Fruit fly (Drosophila melanogaster) whole organism, wandering third instar larva: ENCODE results near the gene CG14853.
A peak's percentile ranks its signal among the peaks of the same experiment; 100 is the strongest.

Experiments
- Abd-B ChIP-seq: fragments of >200 bp; optimal IDR thresholded peaks from 2 replicates; lab custom pipeline; 2017; ENCODE audit warnings: missing biosample characterization, missing genetic modification characterization
- CG32264 ChIP-seq: fragments of 200-800 bp; sonication (Bioruptor generic); optimal IDR thresholded peaks from 2 replicates; lab custom pipeline; 2016; ENCODE audit warnings: missing biosample characterization, missing genetic modification characterization
- CG9705 ChIP-seq: fragments of 200-800 bp; sonication (Bioruptor generic); optimal IDR thresholded peaks from 2 replicates; lab custom pipeline; 2018; ENCODE audit warnings: missing biosample characterization, mild to moderate bottlenecking, missing genetic modification characterization
- CrebA ChIP-seq: fragments of 200-800 bp; sonication (Bioruptor generic); optimal IDR thresholded peaks from 2 replicates; lab custom pipeline; 2016; ENCODE audit warnings: missing biosample characterization, mild to moderate bottlenecking, missing genetic modification characterization, borderline replicate concordance
- Dfd ChIP-seq: fragments of >200 bp; optimal IDR thresholded peaks from 2 replicates; lab custom pipeline; 2017; ENCODE audit warnings: missing biosample characterization, missing genetic modification characterization
- Dif ChIP-seq: fragments of 200-275, 200-300 bp; sonication (Bioruptor generic); optimal IDR thresholded peaks from 2 replicates; lab custom pipeline; 2018; ENCODE audit warnings: missing biosample characterization, missing genetic modification characterization; ENCODE audit not compliant: partially characterized antibody
- GATAd ChIP-seq: sonication (Bioruptor generic); optimal IDR thresholded peaks from 2 replicates; lab custom pipeline; 2016; ENCODE audit warnings: missing biosample characterization, missing genetic modification characterization
- HLH106 ChIP-seq: fragments of 200-800 bp; optimal IDR thresholded peaks from 3 replicates; lab custom pipeline; 2019; ENCODE audit warnings: missing biosample characterization, mild to moderate bottlenecking, missing genetic modification characterization, moderate library complexity
- Hnf4 ChIP-seq: fragments of 200-800 bp; sonication (Bioruptor generic); optimal IDR thresholded peaks from 2 replicates; lab custom pipeline; 2016; ENCODE audit warnings: missing biosample characterization, mild to moderate bottlenecking, missing genetic modification characterization
- Hr78 ChIP-seq: fragments of >200 bp; optimal IDR thresholded peaks from 2 replicates; lab custom pipeline; 2017; ENCODE audit warnings: missing biosample characterization, missing genetic modification characterization
- Hr83 ChIP-seq: fragments of 200-300 bp; sonication (Bioruptor generic); optimal IDR thresholded peaks from 2 replicates; lab custom pipeline; 2016; ENCODE audit warnings: missing biosample characterization, mild to moderate bottlenecking, missing genetic modification characterization, moderate library complexity; ENCODE audit not compliant: poor library complexity, severe bottlenecking
- Jra ChIP-seq: sonication (Bioruptor generic); optimal IDR thresholded peaks from 2 replicates; lab custom pipeline; 2016; ENCODE audit warnings: missing biosample characterization, missing genetic modification characterization
- Mio ChIP-seq: sonication (Bioruptor generic); optimal IDR thresholded peaks from 2 replicates; lab custom pipeline; 2016; ENCODE audit warnings: missing biosample characterization, missing genetic modification characterization
- Myc ChIP-seq: fragments of >200 bp; optimal IDR thresholded peaks from 2 replicates; lab custom pipeline; 2017
- N ChIP-seq: fragments of >200 bp; optimal IDR thresholded peaks from 2 replicates; lab custom pipeline; 2018; ENCODE audit warnings: missing biosample characterization, missing external identifiers, missing genetic modification characterization
- OdsH ChIP-seq: fragments of 200-800 bp; sonication (Bioruptor generic); optimal IDR thresholded peaks from 2 replicates; lab custom pipeline; 2016; ENCODE audit warnings: missing biosample characterization, mild to moderate bottlenecking, missing genetic modification characterization
- Rel ChIP-seq, 2 experiments: fragments of 200-800 bp; sonication (Bioruptor generic) in 1 of 2; optimal IDR thresholded peaks; 2 replicates in 1 of 2; 3 replicates in 1 of 2; lab custom pipeline; 2016 to 2019; ENCODE audit warnings: mild to moderate bottlenecking in 2 of 2, missing biosample characterization in 2 of 2, missing genetic modification characterization in 2 of 2, moderate library complexity in 1 of 2
- Sp1 ChIP-seq: fragments of 200-800 bp; sonication (Bioruptor generic); optimal IDR thresholded peaks from 3 replicates; lab custom pipeline; 2019; ENCODE audit warnings: missing biosample characterization, mild to moderate bottlenecking, missing genetic modification characterization, moderate library complexity
- Vsx2 ChIP-seq: fragments of 200-300, 225-300 bp; sonication (Bioruptor generic); optimal IDR thresholded peaks from 2 replicates; lab custom pipeline; 2018; ENCODE audit warnings: missing biosample characterization, missing genetic modification characterization; ENCODE audit not compliant: partially characterized antibody
- br ChIP-seq: fragments of 200-800 bp; sonication (Bioruptor generic); optimal IDR thresholded peaks from 2 replicates; lab custom pipeline; 2016; ENCODE audit warnings: missing biosample characterization, missing genetic modification characterization
- brk ChIP-seq: fragments of 200-800 bp; sonication (Bioruptor generic); optimal IDR thresholded peaks from 2 replicates; lab custom pipeline; 2016; ENCODE audit warnings: missing biosample characterization, mild to moderate bottlenecking, missing genetic modification characterization
- dl ChIP-seq, 2 experiments: fragments of 175-275, 200-275 bp in 1 of 2; fragments of 200-275 bp in 1 of 2; sonication (Bioruptor generic); optimal IDR thresholded peaks; lab custom pipeline; 2018; ENCODE audit warnings: mild to moderate bottlenecking in 2 of 2, missing biosample characterization in 2 of 2, missing genetic modification characterization in 2 of 2, moderate library complexity in 2 of 2; ENCODE audit not compliant: partially characterized antibody in 2 of 2, insufficient read depth in 1 of 2
- dmrt93B ChIP-seq: fragments of 200-800 bp; sonication (Bioruptor generic); optimal IDR thresholded peaks from 2 replicates; lab custom pipeline; 2018; ENCODE audit warnings: missing biosample characterization, mild to moderate bottlenecking, missing genetic modification characterization
- dsf ChIP-seq: sonication (Bioruptor generic); optimal IDR thresholded peaks from 2 replicates; lab custom pipeline; 2016; ENCODE audit warnings: missing biosample characterization, missing genetic modification characterization, borderline replicate concordance
- ey ChIP-seq: fragments of 200-800 bp; sonication (Bioruptor generic); optimal IDR thresholded peaks from 2 replicates; lab custom pipeline; 2016; ENCODE audit warnings: missing biosample characterization, missing genetic modification characterization
- foxo ChIP-seq, 2 experiments: fragments of 200-800 bp; sonication (Bioruptor generic); optimal IDR thresholded peaks; 2 replicates in 1 of 2; 3 replicates in 1 of 2; lab custom pipeline; 2016 to 2017; ENCODE audit warnings: missing biosample characterization in 2 of 2, missing genetic modification characterization in 2 of 2
- fru ChIP-seq: fragments of 200-800 bp; sonication (Bioruptor generic); optimal IDR thresholded peaks from 3 replicates; lab custom pipeline; 2016; ENCODE audit warnings: missing biosample characterization, mild to moderate bottlenecking, missing genetic modification characterization
- h ChIP-seq: fragments of 200-800 bp; sonication (Bioruptor generic); optimal IDR thresholded peaks from 3 replicates; lab custom pipeline; 2016; ENCODE audit warnings: missing biosample characterization, mild to moderate bottlenecking, missing genetic modification characterization
- jim ChIP-seq: fragments of 175-275, 200-325 bp; sonication (Bioruptor generic); optimal IDR thresholded peaks from 2 replicates; lab custom pipeline; 2016; ENCODE audit warnings: missing biosample characterization, mild to moderate bottlenecking, missing genetic modification characterization
- lola ChIP-seq: fragments of >200 bp; optimal IDR thresholded peaks from 2 replicates; lab custom pipeline; 2017; ENCODE audit warnings: missing biosample characterization, missing genetic modification characterization
- pan ChIP-seq: fragments of >200 bp; optimal IDR thresholded peaks from 2 replicates; lab custom pipeline; 2017
- psq ChIP-seq: fragments of 200-800 bp; sonication (Bioruptor generic); optimal IDR thresholded peaks from 3 replicates; lab custom pipeline; 2017; ENCODE audit warnings: missing biosample characterization, mild to moderate bottlenecking, missing genetic modification characterization, moderate library complexity
- rgr ChIP-seq: fragments of 200-800 bp; sonication (Bioruptor generic); optimal IDR thresholded peaks from 3 replicates; lab custom pipeline; 2016; ENCODE audit warnings: missing biosample characterization, mild to moderate bottlenecking, missing genetic modification characterization
- sage ChIP-seq: fragments of 200-800 bp; sonication (Bioruptor generic); optimal IDR thresholded peaks from 2 replicates; lab custom pipeline; 2016; ENCODE audit warnings: missing biosample characterization, mild to moderate bottlenecking, missing genetic modification characterization
- sv ChIP-seq: fragments of 200-800 bp; sonication (Bioruptor generic); optimal IDR thresholded peaks from 3 replicates; lab custom pipeline; 2016; ENCODE audit warnings: missing biosample characterization, missing genetic modification characterization
- tai ChIP-seq: sonication (Bioruptor generic); optimal IDR thresholded peaks from 2 replicates; lab custom pipeline; 2016; ENCODE audit warnings: missing biosample characterization, missing genetic modification characterization
- usp ChIP-seq: fragments of >200 bp; optimal IDR thresholded peaks from 2 replicates; lab custom pipeline; 2017; ENCODE audit warnings: missing biosample characterization, missing genetic modification characterization
- woc ChIP-seq: sonication (Bioruptor generic); optimal IDR thresholded peaks from 2 replicates; lab custom pipeline; 2016; ENCODE audit warnings: missing biosample characterization, mild to moderate bottlenecking, missing genetic modification characterization

Gene CG14853

DNA sequence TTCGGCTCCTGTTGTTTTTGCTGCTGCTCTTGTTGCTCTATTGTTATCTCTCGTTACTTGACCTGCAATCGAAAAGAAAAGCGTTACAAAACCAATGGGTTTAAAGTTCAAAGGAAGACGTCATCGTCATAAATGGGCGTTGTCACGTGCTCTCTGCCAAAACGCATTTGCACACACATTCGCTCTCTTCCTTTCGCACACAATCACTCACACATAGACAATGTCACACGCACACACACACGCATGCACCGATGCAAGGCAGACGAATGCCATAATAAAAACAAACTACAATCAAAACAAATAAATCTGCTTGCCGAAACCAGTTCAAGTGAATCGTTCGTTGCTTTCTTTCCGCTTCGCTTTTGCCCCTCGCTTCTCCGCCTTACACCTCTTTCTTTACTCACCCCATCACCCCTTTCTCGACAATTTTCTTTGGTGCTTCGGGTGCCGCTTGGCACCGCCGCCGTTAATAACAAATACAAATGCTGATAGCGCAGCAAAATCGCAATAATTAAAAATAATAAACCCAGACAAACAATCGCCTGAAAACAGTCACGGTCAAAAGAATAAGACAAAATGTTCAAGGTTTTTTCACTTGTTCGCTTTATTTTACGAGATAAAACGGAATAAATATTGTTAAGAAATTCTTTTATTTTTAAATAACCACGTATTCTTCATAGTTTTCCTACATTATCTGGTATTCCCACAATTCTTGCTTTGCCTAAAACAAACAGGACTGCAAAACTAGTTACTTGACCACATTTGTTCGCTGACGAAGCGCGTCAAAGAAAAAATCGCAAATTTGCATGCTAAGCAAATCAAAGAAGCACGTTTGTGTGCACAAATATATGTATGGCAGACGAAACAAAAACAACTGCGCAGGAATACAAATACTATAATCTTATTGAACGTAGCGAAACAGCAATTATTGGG lies 40.1 kb downstream of the CG14853 start:
- TF ChIP-seq foxo (GFP tag; optimal IDR thresholded peaks at IDR 0.05; lab: Kevin White, UChicago), result peak; percentile 55 to 91
- no peak for TF ChIP-seq lola
- peak; percentile 89 for TF ChIP-seq br (GFP tag; lab: Kevin White, UChicago)
- peak; percentile 93 for TF ChIP-seq OdsH
- TF ChIP-seq HLH106, result peak; percentile 82
- peak; percentile 79 for TF ChIP-seq Jra (GFP tag; lab: Kevin White, UChicago)
- no peak for TF ChIP-seq Abd-B (GFP tag; lab: Kevin White, UChicago)
- no peak for TF ChIP-seq Dfd (GFP tag; lab: Kevin White, UChicago)
- TF ChIP-seq usp (GFP tag; lab: Kevin White, UChicago), result no peak
- peak; percentile 88 for TF ChIP-seq fru (GFP tag; lab: Kevin White, UChicago)
- TF ChIP-seq sage (GFP tag; lab: Kevin White, UChicago), result no peak
- peak; percentile 77 for TF ChIP-seq CrebA (GFP tag; lab: Kevin White, UChicago)
- TF ChIP-seq CG9705 (GFP tag; lab: Kevin White, UChicago), result peak; percentile 8
- TF ChIP-seq Dif, result no peak
- TF ChIP-seq jim (GFP tag; lab: Kevin White, UChicago), result no peak
- peak; percentile 59 for TF ChIP-seq Rel (GFP tag; optimal IDR thresholded peaks at IDR 0.05; lab: Kevin White, UChicago)
- TF ChIP-seq Rel (tag; optimal IDR thresholded peaks at IDR 0.05; lab: Kevin White, UChicago), result peak; percentile 27
- TF ChIP-seq N (GFP tag; lab: Kevin White, UChicago), result no peak
- TF ChIP-seq tai (GFP tag; lab: Kevin White, UChicago), result peak; percentile 61
- peak; percentile 61 for TF ChIP-seq dsf (GFP tag; lab: Kevin White, UChicago)
- TF ChIP-seq woc, result peak; percentile 88
- TF ChIP-seq dmrt93B, result peak; percentile 75
- TF ChIP-seq Hnf4, result peak; percentile 83
- TF ChIP-seq Hr83 (GFP tag; lab: Kevin White, UChicago), result peak; percentile 26
- peak; percentile 82 for TF ChIP-seq brk (GFP tag; lab: Kevin White, UChicago)
- TF ChIP-seq Sp1 (GFP tag; lab: Kevin White, UChicago), result peak; percentile 90
- TF ChIP-seq Mio (GFP tag; lab: Kevin White, UChicago), result no peak
- TF ChIP-seq rgr (GFP tag; lab: Kevin White, UChicago), result peak; percentile 93
- TF ChIP-seq GATAd (GFP tag; lab: Kevin White, UChicago), result peak; percentile 37
- TF ChIP-seq h (GFP tag; lab: Kevin White, UChicago), result peak; percentile 94
- TF ChIP-seq dl (GFP tag; optimal IDR thresholded peaks at IDR 0.05; lab: Kevin White, UChicago; ENCODE audit: insufficient read depth in 1 of 2, partially characterized antibody in 2 of 2), result peak in 1 of 2 experiments; percentile 16
- TF ChIP-seq pan, result no peak
- peak; percentile 100 for TF ChIP-seq psq
- no peak for TF ChIP-seq Myc (lab: Kevin White, UChicago)
- TF ChIP-seq sv (GFP tag; lab: Kevin White, UChicago), result no peak
- TF ChIP-seq ey (GFP tag; lab: Kevin White, UChicago), result peak; percentile 89
- TF ChIP-seq Hr78 (GFP tag; lab: Kevin White, UChicago), result no peak
- TF ChIP-seq CG32264 (GFP tag; lab: Kevin White, UChicago), result peak; percentile 74
- peak; percentile 34 for TF ChIP-seq Vsx2 (GFP tag; lab: Kevin White, UChicago)

DNA sequence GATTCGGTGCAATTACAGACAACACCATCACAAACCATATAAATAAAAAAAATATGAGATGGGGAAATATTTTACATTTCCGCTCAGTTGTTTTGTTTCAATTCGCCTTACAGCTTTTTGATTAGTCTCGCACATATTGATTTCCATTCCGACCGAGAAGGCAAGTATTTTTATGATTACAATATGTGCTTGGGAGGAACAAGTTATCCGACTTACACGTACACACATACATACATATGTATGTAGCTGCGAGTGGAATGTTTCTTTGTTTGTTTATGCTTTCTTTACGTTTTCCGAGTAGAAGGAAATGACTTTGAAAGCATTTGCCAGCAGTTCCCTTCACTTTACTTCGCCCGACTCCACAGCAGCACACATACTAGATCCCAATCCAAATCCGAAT lies 40.9 kb downstream of the CG14853 start:
- TF ChIP-seq Mio (GFP tag; lab: Kevin White, UChicago) (no peak), ey (GFP tag; lab: Kevin White, UChicago) (no peak), sv (GFP tag; lab: Kevin White, UChicago) (no peak), CG9705 (GFP tag; lab: Kevin White, UChicago) (no peak), woc (no peak), dsf (GFP tag; lab: Kevin White, UChicago) (no peak), GATAd (GFP tag; lab: Kevin White, UChicago) (no peak), HLH106 (no peak), Myc (lab: Kevin White, UChicago) (no peak), rgr (GFP tag; lab: Kevin White, UChicago) (no peak), jim (GFP tag; lab: Kevin White, UChicago) (no peak), N (GFP tag; lab: Kevin White, UChicago) (no peak), usp (GFP tag; lab: Kevin White, UChicago) (no peak), Sp1 (GFP tag; lab: Kevin White, UChicago) (no peak), foxo (GFP tag; optimal IDR thresholded peaks at IDR 0.05; lab: Kevin White, UChicago) (no peak), br (GFP tag; lab: Kevin White, UChicago) (no peak), Abd-B (GFP tag; lab: Kevin White, UChicago) (no peak)
